Worm (Caenorhabditis elegans): ENCODE data around the gene C27D8.2.

Gene C27D8.2

ce11 chrIV:12685827-12686226 lies 25.2 kb upstream of the C27D8.2 start:
- TF ChIP-seq unc-39 (tag; optimal IDR thresholded peaks at IDR 0.05) (no peak), sptf-1 (tag; optimal IDR thresholded peaks at IDR 0.05) (no peak), ham-2 (GFP tag; optimal IDR thresholded peaks at IDR 0.05) (no peak), mab-5 (tag; optimal IDR thresholded peaks at IDR 0.05) (no peak), unc-120 (tag; optimal IDR thresholded peaks at IDR 0.05; ENCODE audit: poor library complexity, severe bottlenecking) (no peak), M03D4.4 (tag; optimal IDR thresholded peaks at IDR 0.05) (no peak), nhr-237 (tag; optimal IDR thresholded peaks at IDR 0.05) (no peak), sem-2 (GFP tag; optimal IDR thresholded peaks at IDR 0.05) (no peak), cnd-1 (tag; optimal IDR thresholded peaks at IDR 0.05) (peak; percentile 85), ces-1 (GFP tag; optimal IDR thresholded peaks at IDR 0.05) (peak; percentile 20), ceh-39 (tag; optimal IDR thresholded peaks at IDR 0.05) (no peak), elt-3 (tag; optimal IDR thresholded peaks at IDR 0.05) (no peak), mep-1 (tag; optimal IDR thresholded peaks at IDR 0.05) (peak; percentile 30), drap-1 (GFP tag; optimal IDR thresholded peaks at IDR 0.05) (no peak), ztf-11 (tag; optimal IDR thresholded peaks at IDR 0.05) (no peak), pha-4 (tag; optimal IDR thresholded peaks at IDR 0.05) (no peak), snpc-4 (tag; optimal IDR thresholded peaks at IDR 0.05) (no peak), nhr-12 (tag; optimal IDR thresholded peaks at IDR 0.05) (no peak), ceh-83 (GFP tag; optimal IDR thresholded peaks at IDR 0.05) (no peak), nhr-28 (tag; optimal IDR thresholded peaks at IDR 0.05) (no peak), lin-13 (tag; optimal IDR thresholded peaks at IDR 0.05) (no peak), bed-3 (GFP tag; optimal IDR thresholded peaks at IDR 0.05) (no peak), flh-1 (GFP tag; optimal IDR thresholded peaks at IDR 0.05) (no peak), tbx-8 (GFP tag; optimal IDR thresholded peaks at IDR 0.05) (no peak), unc-62 (GFP tag; optimal IDR thresholded peaks at IDR 0.05) (peak; percentile 70), mls-2 (tag; optimal IDR thresholded peaks at IDR 0.05) (no peak), ceh-43 (GFP tag; optimal IDR thresholded peaks at IDR 0.05) (no peak), blmp-1 (tag; optimal IDR thresholded peaks at IDR 0.05) (no peak), hlh-1 (tag; optimal IDR thresholded peaks at IDR 0.05) (peak; percentile 58), nhr-2 (tag; optimal IDR thresholded peaks at IDR 0.05) (peak; percentile 46), elt-1 (tag; optimal IDR thresholded peaks at IDR 0.05; ENCODE audit: borderline replicate concordance, insufficient read depth) (no peak), lin-32 (GFP tag; optimal IDR thresholded peaks at IDR 0.05) (peak; percentile 75), zip-8 (tag; optimal IDR thresholded peaks at IDR 0.05) (no peak), nhr-76 (tag; optimal IDR thresholded peaks at IDR 0.05) (no peak), lsy-2 (tag; optimal IDR thresholded peaks at IDR 0.05) (no peak)

- no peak for TF ChIP-seq ham-2 (GFP tag; optimal IDR thresholded peaks at IDR 0.05)
- no peak for TF ChIP-seq mls-2 (tag; optimal IDR thresholded peaks at IDR 0.05)
- TF ChIP-seq mab-5 (tag; optimal IDR thresholded peaks at IDR 0.05), result no peak
- TF ChIP-seq sem-2 (GFP tag; optimal IDR thresholded peaks at IDR 0.05), result no peak
- TF ChIP-seq sptf-1 (tag; optimal IDR thresholded peaks at IDR 0.05), result no peak
- TF ChIP-seq nhr-28 (tag; optimal IDR thresholded peaks at IDR 0.05), result no peak
- no peak for TF ChIP-seq cnd-1 (tag; optimal IDR thresholded peaks at IDR 0.05)
- no peak for TF ChIP-seq ceh-39 (tag; optimal IDR thresholded peaks at IDR 0.05)
- TF ChIP-seq unc-120 (tag; optimal IDR thresholded peaks at IDR 0.05; ENCODE audit: poor library complexity, severe bottlenecking), result no peak
- TF ChIP-seq drap-1 (GFP tag; optimal IDR thresholded peaks at IDR 0.05), result no peak
- no peak for TF ChIP-seq ztf-11 (tag; optimal IDR thresholded peaks at IDR 0.05)
- no peak for TF ChIP-seq lin-32 (GFP tag; optimal IDR thresholded peaks at IDR 0.05)
- no peak for TF ChIP-seq hlh-1 (tag; optimal IDR thresholded peaks at IDR 0.05)
- TF ChIP-seq ces-1 (GFP tag; optimal IDR thresholded peaks at IDR 0.05), result no peak
These were observed 22.6 kb upstream of the C27D8.2 start, which contains the start of gene T23B5.3 for ce11 chrIV:12688370-12688769. Gene T23B5.3, plus strand, starts transcription at chrIV:12688670.

DNA sequence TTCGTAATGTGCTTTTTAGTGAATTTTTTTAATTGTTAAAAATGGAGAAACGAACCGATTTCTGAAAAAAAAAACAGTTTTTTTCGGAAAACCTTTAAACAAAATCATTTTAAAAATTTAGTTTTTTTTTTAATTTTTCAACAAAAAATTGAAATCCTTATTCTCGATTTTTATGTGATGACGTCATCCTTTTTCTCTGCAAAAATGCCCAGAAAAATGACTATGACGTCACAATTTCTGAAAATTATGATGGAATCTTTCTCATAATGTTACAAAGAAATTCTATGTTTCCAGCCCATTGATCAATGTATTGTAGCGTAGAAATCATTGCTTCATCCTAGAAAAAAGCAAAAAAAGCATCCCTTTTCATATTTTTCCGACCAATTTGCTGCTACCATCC lies 21.7 kb upstream of the C27D8.2 start:
- TF ChIP-seq elt-3 (tag; optimal IDR thresholded peaks at IDR 0.05) (no peak), zip-8 (tag; optimal IDR thresholded peaks at IDR 0.05) (peak; percentile 100)

ce11 chrIV:12689709-12690142 lies 21.3 kb upstream of the C27D8.2 start:
- TF ChIP-seq nhr-12 (tag; optimal IDR thresholded peaks at IDR 0.05) (no peak), elt-1 (tag; optimal IDR thresholded peaks at IDR 0.05; ENCODE audit: borderline replicate concordance, insufficient read depth) (peak; percentile 29)

Measured in whole organism, mixed stage, embryonic.